Worm (Caenorhabditis elegans): ENCODE measurements around the gene F49F1.17.
A peak's percentile ranks its signal among the peaks of the same experiment; 100 is the strongest.

The F49F1.17 gene

DNA sequence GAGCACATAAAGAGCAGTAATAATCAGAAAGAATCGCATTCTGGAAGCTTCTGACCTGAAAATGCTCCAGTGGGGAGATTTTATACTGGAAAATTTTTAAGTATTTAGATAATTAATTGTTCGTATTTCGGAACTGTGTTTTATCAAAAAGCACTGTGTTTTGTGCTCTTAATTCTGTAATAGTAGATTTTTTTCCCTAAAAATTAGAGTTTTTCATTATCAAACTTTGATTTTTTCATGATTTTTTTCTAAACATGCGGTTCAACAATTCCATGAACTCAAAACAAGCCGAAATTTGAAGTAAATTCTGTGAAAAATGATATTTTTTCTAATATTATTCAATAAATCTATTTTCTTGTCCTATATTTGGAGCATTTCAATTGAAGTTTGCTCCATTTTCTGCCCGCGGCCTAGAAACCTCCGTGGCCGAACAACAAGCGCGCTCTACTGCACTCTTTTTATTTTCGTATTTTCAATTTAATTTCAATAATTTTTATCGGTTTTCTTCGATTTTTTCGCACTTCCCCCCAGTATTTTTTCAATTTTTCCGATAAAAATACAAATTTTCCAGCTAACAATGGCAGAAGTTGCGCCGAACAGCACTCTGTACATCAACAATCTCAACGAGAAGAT is 36.0 kb upstream of the F49F1.17 start, which contains the start of the genes K08D10.13 and rnp-2:
K08D10.13 (minus strand) TSS at position 51 of the 633 bp plus-strand sequence.
rnp-2 (plus strand) TSS at position 546 of the 633 bp plus-strand sequence.
- TF ChIP-seq lin-15B (tag; optimal IDR thresholded peaks at IDR 0.05) (no peak), ceh-20 (GFP tag; IDR thresholded peaks at IDR 0.05) (no peak), lin-38 (GFP tag; IDR thresholded peaks at IDR 0.05) (peak; percentile 92), F10B5.3 (tag; optimal IDR thresholded peaks at IDR 0.05) (no peak), egl-43 (GFP tag; IDR thresholded peaks at IDR 0.05) (no peak), hlh-30 (tag; optimal IDR thresholded peaks at IDR 0.05; ENCODE audit: insufficient read depth) (no peak), ces-1 (GFP tag; optimal IDR thresholded peaks at IDR 0.05) (no peak), T26A8.4 (GFP tag; IDR thresholded peaks at IDR 0.05) (no peak), skn-1 (tag; optimal IDR thresholded peaks at IDR 0.05) (no peak), mep-1 (tag; optimal IDR thresholded peaks at IDR 0.05) (no peak), spr-3 (GFP tag; optimal IDR thresholded peaks at IDR 0.05) (no peak), hif-1 (tag; optimal IDR thresholded peaks at IDR 0.05) (peak in 1 of 2 experiments; percentile 45), snpc-1.2 (GFP tag; IDR thresholded peaks at IDR 0.05) (no peak), saeg-2 (GFP tag; IDR thresholded peaks at IDR 0.05) (no peak), Y105C5A.15 (GFP tag; IDR thresholded peaks at IDR 0.05) (no peak), nhr-41 (GFP tag; IDR thresholded peaks at IDR 0.05) (no peak), daf-16 (GFP tag; optimal IDR thresholded peaks at IDR 0.05) (no peak), daf-16 (tag; optimal IDR thresholded peaks at IDR 0.05) (no peak), attf-4 (tag; optimal IDR thresholded peaks at IDR 0.05) (no peak), ZK337.2 (GFP tag; IDR thresholded peaks at IDR 0.05) (0 out of 2 replicates have a peak, but pooled peaks have one; percentile 25), F44E2.7 (GFP tag; IDR thresholded peaks at IDR 0.05) (no peak), zag-1 (tag; optimal IDR thresholded peaks at IDR 0.05) (no peak), lin-13 (GFP tag; optimal IDR thresholded peaks at IDR 0.05) (peak; percentile 10), lin-29 (GFP tag; IDR thresholded peaks at IDR 0.05) (no peak), mxl-3 (GFP tag; optimal IDR thresholded peaks at IDR 0.05) (no peak), ceh-28 (tag; optimal IDR thresholded peaks at IDR 0.05) (no peak), lin-1 (GFP tag; IDR thresholded peaks at IDR 0.05) (no peak), ceh-32 (tag; optimal IDR thresholded peaks at IDR 0.05; ENCODE audit: poor library complexity) (no peak), snpc-4 (tag; optimal IDR thresholded peaks at IDR 0.05) (no peak), mdt-29 (GFP tag; IDR thresholded peaks at IDR 0.05) (no peak), unc-130 (GFP tag; optimal IDR thresholded peaks at IDR 0.05) (peak; percentile 29), nhr-42 (GFP tag; IDR thresholded peaks at IDR 0.05) (no peak), mxl-2 (GFP tag; conservative IDR thresholded peaks at IDR 0.05) (no peak), dve-1 (tag; optimal IDR thresholded peaks at IDR 0.05; ENCODE audit: insufficient read depth) (no peak), unc-62 (GFP tag; optimal IDR thresholded peaks at IDR 0.05 in 1 of 2) (no peak), unc-62 (tag; optimal IDR thresholded peaks at IDR 0.05) (no peak), lim-7 (GFP tag; IDR thresholded peaks at IDR 0.05) (no peak), daf-12 (tag; optimal IDR thresholded peaks at IDR 0.05) (no peak), F26F4.8 (GFP tag; conservative IDR thresholded peaks at IDR 0.05) (no peak), hlh-11 (tag; optimal IDR thresholded peaks at IDR 0.05) (no peak), lsy-2 (tag; optimal IDR thresholded peaks at IDR 0.05) (no peak), duxl-1 (tag; optimal IDR thresholded peaks at IDR 0.05; ENCODE audit: poor library complexity) (no peak), nhr-28 (tag; optimal IDR thresholded peaks at IDR 0.05) (peak; percentile 9), mes-2 (tag; optimal IDR thresholded peaks at IDR 0.05; ENCODE audit: poor library complexity, severe bottlenecking) (peak; percentile 96), nhr-237 (tag; optimal IDR thresholded peaks at IDR 0.05) (no peak), dpl-1 (GFP tag; optimal IDR thresholded peaks at IDR 0.05) (peak; percentile 63), php-3 (GFP tag; IDR thresholded peaks at IDR 0.05) (no peak), egl-27 (tag; optimal IDR thresholded peaks at IDR 0.05) (no peak), lir-3 (tag; optimal IDR thresholded peaks at IDR 0.05) (no peak), sdz-12 (GFP tag; optimal IDR thresholded peaks at IDR 0.05) (no peak), madf-9 (GFP tag; conservative IDR thresholded peaks at IDR 0.05) (no peak)
